Worm (Caenorhabditis elegans) whole organism, young adult: ENCODE measurements around the gene F37C4.6.

Source experiments
- ama-1 ChIP-seq, 3 experiments: fragments of 150-350 bp in 1 of 3; sonication (generic microtip) in 2 of 3; optimal IDR thresholded peaks; 2 replicates each; lab custom pipeline; 2014 to 2018; ENCODE audit warnings: missing biosample characterization in 2 of 3, missing genetic modification characterization in 2 of 3, missing genetic modification reagents in 2 of 3
- madf-10 ChIP-seq: sonication (generic microtip); optimal IDR thresholded peaks from 2 replicates; lab custom pipeline; 2016; ENCODE audit warnings: mild to moderate bottlenecking, missing genetic modification characterization, missing compliant biosample characterization
- snpc-4 ChIP-seq, 5 experiments: fragments of 150-350 bp in 1 of 5; sonication (generic microtip) in 4 of 5; optimal IDR thresholded peaks; 2 replicates each; lab custom pipeline; 2014 to 2018; ENCODE audit warnings: missing genetic modification characterization in 5 of 5, missing biosample characterization in 3 of 5, antibody characterized with exemption in 2 of 5, mild to moderate bottlenecking in 2 of 5, missing compliant biosample characterization in 2 of 5, missing genotype in 2 of 5, moderate library complexity in 2 of 5, missing genetic modification reagents in 1 of 5

DNA sequence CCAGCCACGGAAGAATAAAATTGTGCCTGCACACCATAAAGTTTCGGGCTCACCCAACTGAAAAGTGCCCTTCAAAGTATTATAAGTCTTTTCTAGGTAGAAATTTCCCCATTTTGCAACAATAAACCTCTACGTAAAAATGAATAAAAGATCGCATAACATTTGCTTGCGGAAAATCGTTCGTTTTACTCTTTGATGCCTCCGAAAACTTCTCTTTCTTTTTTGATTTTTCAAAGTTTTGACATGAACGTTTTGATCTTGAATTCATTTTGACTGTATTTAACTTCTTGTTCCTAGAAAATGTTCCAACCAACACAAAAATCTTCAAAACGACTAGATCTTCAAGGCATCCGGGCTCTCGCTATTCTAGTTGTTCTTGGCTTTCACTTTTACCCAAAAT, 10.8 kb upstream of the F37C4.6 start, which contains the start of gene oac-21:
- TF ChIP-seq ama-1 (optimal IDR thresholded peaks at IDR 0.05; lab: Kevin White, UChicago) = no peak
- no peak for TF ChIP-seq ama-1 (GFP tag; optimal IDR thresholded peaks at IDR 0.05; lab: Kevin White, UChicago)
- TF ChIP-seq madf-10 (tag; lab: Kevin White, UChicago) = no peak
- no peak for TF ChIP-seq snpc-4 (GFP tag; optimal IDR thresholded peaks at IDR 0.05; lab: Kevin White, UChicago)
- TF ChIP-seq snpc-4 (tag; optimal IDR thresholded peaks at IDR 0.05; lab: Kevin White, UChicago) = no peak
